Fruit fly (Drosophila melanogaster): ENCODE measurements around the gene CG6985.

- no peak for TF ChIP-seq dl (GFP tag; optimal IDR thresholded peaks at IDR 0.05; ENCODE audit: insufficient read depth in 1 of 2, partially characterized antibody in 2 of 2)
- no peak for TF ChIP-seq Jra (GFP tag; optimal IDR thresholded peaks at IDR 0.05)
- no peak for TF ChIP-seq Dfd (GFP tag; optimal IDR thresholded peaks at IDR 0.05)
- TF ChIP-seq brk (GFP tag; optimal IDR thresholded peaks at IDR 0.05), result no peak
- TF ChIP-seq usp (GFP tag; optimal IDR thresholded peaks at IDR 0.05), result no peak
- no peak for TF ChIP-seq psq (GFP tag; optimal IDR thresholded peaks at IDR 0.05)
- no peak for TF ChIP-seq CG9705 (GFP tag; optimal IDR thresholded peaks at IDR 0.05)
- TF ChIP-seq h (GFP tag; optimal IDR thresholded peaks at IDR 0.05), result no peak
- no peak for TF ChIP-seq br (GFP tag; optimal IDR thresholded peaks at IDR 0.05)
Measured at dm6 chr3R:22763587-22763986, 22.6 kb downstream of the CG6985 start, which contains the start of gene Nepl14.
